Worm (Caenorhabditis elegans): ENCODE results near the gene R11D1.2.

Gene R11D1.2

ce11 chrV:12673745-12674144, 34.7 kb upstream of the R11D1.2 start:
- TF ChIP-seq unc-39 (tag; optimal IDR thresholded peaks at IDR 0.05) (no peak), aly-2 (tag; optimal IDR thresholded peaks at IDR 0.05) (no peak), F13H6.1 (tag; optimal IDR thresholded peaks at IDR 0.05) (no peak), nhr-129 (tag; optimal IDR thresholded peaks at IDR 0.05) (no peak), mab-5 (tag; optimal IDR thresholded peaks at IDR 0.05) (no peak), lin-39 (tag; optimal IDR thresholded peaks at IDR 0.05) (no peak), egl-27 (tag; optimal IDR thresholded peaks at IDR 0.05) (no peak), ztf-4 (tag; optimal IDR thresholded peaks at IDR 0.05) (no peak), mdl-1 (tag; optimal IDR thresholded peaks at IDR 0.05) (no peak), dmd-4 (tag; optimal IDR thresholded peaks at IDR 0.05) (no peak), ceh-16 (tag; optimal IDR thresholded peaks at IDR 0.05) (no peak), gmeb-1 (tag; optimal IDR thresholded peaks at IDR 0.05) (no peak), lin-13 (GFP tag; optimal IDR thresholded peaks at IDR 0.05) (no peak), R02D3.7 (tag; optimal IDR thresholded peaks at IDR 0.05) (no peak), snpc-4 (tag; optimal IDR thresholded peaks at IDR 0.05) (no peak), alr-1 (tag; optimal IDR thresholded peaks at IDR 0.05) (no peak), crh-2 (tag; optimal IDR thresholded peaks at IDR 0.05) (no peak)

ce11 chrV:12676299-12676698, 32.1 kb upstream of the R11D1.2 start:
- no peak for TF ChIP-seq ZK546.5 (tag; optimal IDR thresholded peaks at IDR 0.05)
- no peak for TF ChIP-seq nhr-11 (tag; optimal IDR thresholded peaks at IDR 0.05)
- TF ChIP-seq nhr-23 (tag; optimal IDR thresholded peaks at IDR 0.05) = no peak
- TF ChIP-seq unc-39 (tag; optimal IDR thresholded peaks at IDR 0.05) = no peak
- TF ChIP-seq unc-55 (GFP tag; optimal IDR thresholded peaks at IDR 0.05) = no peak
- no peak for TF ChIP-seq nhr-21 (tag; optimal IDR thresholded peaks at IDR 0.05)
- TF ChIP-seq lin-13 (GFP tag; optimal IDR thresholded peaks at IDR 0.05) = no peak
- no peak for TF ChIP-seq mab-5 (tag; optimal IDR thresholded peaks at IDR 0.05)
- TF ChIP-seq skn-1 (tag; optimal IDR thresholded peaks at IDR 0.05) = no peak
- no peak for TF ChIP-seq ztf-11 (tag; optimal IDR thresholded peaks at IDR 0.05)
- no peak for TF ChIP-seq nhr-6 (tag; optimal IDR thresholded peaks at IDR 0.05)
- TF ChIP-seq nhr-77 (tag; optimal IDR thresholded peaks at IDR 0.05) = no peak
- TF ChIP-seq sem-4 (tag; optimal IDR thresholded peaks at IDR 0.05) = no peak
- TF ChIP-seq mbf-1 (tag; optimal IDR thresholded peaks at IDR 0.05) = no peak
- TF ChIP-seq nhr-12 (tag; optimal IDR thresholded peaks at IDR 0.05) = no peak
- no peak for TF ChIP-seq lsy-2 (tag; optimal IDR thresholded peaks at IDR 0.05)
- no peak for TF ChIP-seq ceh-16 (tag; optimal IDR thresholded peaks at IDR 0.05)
- TF ChIP-seq nhr-129 (tag; optimal IDR thresholded peaks at IDR 0.05) = no peak

- TF ChIP-seq gmeb-1 (tag; optimal IDR thresholded peaks at IDR 0.05) (no peak), sem-4 (tag; optimal IDR thresholded peaks at IDR 0.05) (no peak), nhr-237 (tag; optimal IDR thresholded peaks at IDR 0.05) (no peak), ZK546.5 (tag; optimal IDR thresholded peaks at IDR 0.05) (no peak), mab-5 (tag; optimal IDR thresholded peaks at IDR 0.05) (no peak), unc-62 (GFP tag; optimal IDR thresholded peaks at IDR 0.05) (no peak), alr-1 (tag; optimal IDR thresholded peaks at IDR 0.05) (no peak), fos-1 (tag; optimal IDR thresholded peaks at IDR 0.05) (no peak), nhr-11 (tag; optimal IDR thresholded peaks at IDR 0.05) (no peak), nhr-129 (tag; optimal IDR thresholded peaks at IDR 0.05) (no peak), lin-39 (tag; optimal IDR thresholded peaks at IDR 0.05) (no peak), nhr-23 (tag; optimal IDR thresholded peaks at IDR 0.05) (no peak)
These were observed 29.1 kb upstream of the R11D1.2 start for ce11 chrV:12679292-12679691.

ce11 chrV:12679807-12680206, 28.6 kb upstream of the R11D1.2 start, which contains the start of gene frpr-15:
TSS of gene frpr-15 (plus strand) at chrV:12680107.
- TF ChIP-seq ztf-1 (GFP tag; conservative IDR thresholded peaks at IDR 0.05) = no peak
- no peak for TF ChIP-seq mab-5 (tag; optimal IDR thresholded peaks at IDR 0.05)
- TF ChIP-seq ama-1 (optimal IDR thresholded peaks at IDR 0.05) = no peak
- TF ChIP-seq sma-3 (GFP tag; optimal IDR thresholded peaks at IDR 0.05) = no peak
- no peak for TF ChIP-seq egl-27 (tag; optimal IDR thresholded peaks at IDR 0.05)
- no peak for TF ChIP-seq fos-1 (tag; optimal IDR thresholded peaks at IDR 0.05)
- no peak for TF ChIP-seq lin-13 (GFP tag; optimal IDR thresholded peaks at IDR 0.05)
- no peak for TF ChIP-seq ceh-82 (tag; optimal IDR thresholded peaks at IDR 0.05)
- no peak for TF ChIP-seq peb-1 (tag; optimal IDR thresholded peaks at IDR 0.05)
- TF ChIP-seq unc-62 (GFP tag; optimal IDR thresholded peaks at IDR 0.05) = no peak
- TF ChIP-seq lin-11 (tag; optimal IDR thresholded peaks at IDR 0.05) = no peak
- no peak for TF ChIP-seq unc-55 (GFP tag; optimal IDR thresholded peaks at IDR 0.05)
- TF ChIP-seq F13H6.1 (tag; optimal IDR thresholded peaks at IDR 0.05) = no peak
- TF ChIP-seq skn-1 (tag; optimal IDR thresholded peaks at IDR 0.05) = no peak
- no peak for TF ChIP-seq ceh-16 (tag; optimal IDR thresholded peaks at IDR 0.05)
- TF ChIP-seq aly-2 (tag; optimal IDR thresholded peaks at IDR 0.05) = no peak
- TF ChIP-seq alr-1 (tag; optimal IDR thresholded peaks at IDR 0.05) = no peak

Data from whole organism, L2 larva.